Fruit fly (Drosophila melanogaster) whole organism, wandering third instar larva: ENCODE data around the gene CG8043.

ENCODE experiments used
- CG32264 ChIP-seq: fragments of 200-800 bp; sonication (Bioruptor generic); optimal IDR thresholded peaks from 2 replicates; lab custom pipeline; 2016; ENCODE audit warnings: missing biosample characterization, missing genetic modification characterization
- pan ChIP-seq: fragments of >200 bp; optimal IDR thresholded peaks from 2 replicates; lab custom pipeline; 2017

dm6 chr3R:8705323-8706097 is 28.8 kb downstream of the CG8043 start:
- TF ChIP-seq pan (lab: Kevin White, UChicago) (no peak), CG32264 (GFP tag; lab: Kevin White, UChicago) (no peak)
